Fruit fly (Drosophila melanogaster) whole organism, embryonic: Measurements from ENCODE around the gene Ets97D.
A peak's percentile ranks its signal among the peaks of the same experiment; 100 is the strongest.

Source experiments
- ATbp ChIP-seq: fragments of 200-800 bp; sonication (Bioruptor generic); optimal IDR thresholded peaks from 2 replicates; lab custom pipeline; 2017; ENCODE audit warnings: missing biosample characterization, mild to moderate bottlenecking, missing genetic modification characterization, missing genetic modification reagents
- Antp ChIP-seq: fragments of 200-800 bp; sonication (Bioruptor generic); optimal IDR thresholded peaks from 3 replicates; lab custom pipeline; 2016; ENCODE audit warnings: missing biosample characterization, missing genetic modification characterization
- Bgb ChIP-seq: fragments of 200-800 bp; sonication (Bioruptor generic); IDR thresholded peaks from 2 replicates; pipeline ENCODE4 v1.3.6; 2022; ENCODE audit warnings: missing biosample characterization, missing genetic modification characterization; ENCODE audit not compliant: partially characterized antibody
- CG10462 ChIP-seq: fragments of 200-800 bp; sonication (Bioruptor generic); optimal IDR thresholded peaks from 2 replicates; lab custom pipeline; 2016; ENCODE audit warnings: missing biosample characterization, missing genetic modification characterization
- CG10654 ChIP-seq: fragments of 200-800 bp; sonication (Bioruptor generic); optimal IDR thresholded peaks from 2 replicates; lab custom pipeline; 2016; ENCODE audit warnings: missing biosample characterization, missing genetic modification characterization
- CG12071 ChIP-seq: fragments of 200-800 bp; sonication (Bioruptor generic); optimal IDR thresholded peaks from 3 replicates; lab custom pipeline; 2018; ENCODE audit warnings: missing biosample characterization, mild to moderate bottlenecking, missing genetic modification characterization
- CG13296 ChIP-seq: fragments of 200-800 bp; sonication (Bioruptor generic); optimal IDR thresholded peaks from 3 replicates; lab custom pipeline; 2018; ENCODE audit warnings: missing biosample characterization, mild to moderate bottlenecking, missing genetic modification characterization
- CG14710 ChIP-seq: fragments of 200-800 bp; sonication (Bioruptor generic); optimal IDR thresholded peaks from 3 replicates; lab custom pipeline; 2019; ENCODE audit warnings: missing biosample characterization, mild to moderate bottlenecking, missing genetic modification characterization, moderate library complexity
- CG1602 ChIP-seq: fragments of 200-800 bp; sonication (Bioruptor generic); optimal IDR thresholded peaks from 3 replicates; lab custom pipeline; 2016; ENCODE audit warnings: missing biosample characterization, missing genetic modification characterization
- CG2129 ChIP-seq: fragments of 200-800 bp; sonication (Bioruptor generic); IDR thresholded peaks from 2 replicates; pipeline ENCODE4 v1.3.6; 2022; ENCODE audit warnings: missing biosample characterization, missing genetic modification characterization; ENCODE audit not compliant: partially characterized antibody
- CG3407 ChIP-seq: fragments of 200-800 bp; sonication (Bioruptor generic); optimal IDR thresholded peaks from 2 replicates; lab custom pipeline; 2018; ENCODE audit warnings: missing biosample characterization, mild to moderate bottlenecking, missing genetic modification characterization
- CG6254 ChIP-seq: fragments of 200-800 bp; sonication (Bioruptor generic); optimal IDR thresholded peaks from 3 replicates; lab custom pipeline; 2017; ENCODE audit warnings: mild to moderate bottlenecking, missing biosample characterization, missing genetic modification reagents, missing genetic modification characterization
- CG8089 ChIP-seq: fragments of 200-800 bp; sonication (Bioruptor generic); optimal IDR thresholded peaks from 3 replicates; lab custom pipeline; 2016; ENCODE audit warnings: missing biosample characterization, missing genetic modification characterization
- CG8924 ChIP-seq: fragments of 200-800 bp; optimal IDR thresholded peaks from 3 replicates; lab custom pipeline; 2019; ENCODE audit warnings: missing biosample characterization, mild to moderate bottlenecking, missing genetic modification characterization, moderate library complexity
- CG9932 ChIP-seq: fragments of 200-800 bp; sonication (Bioruptor generic); IDR thresholded peaks from 2 replicates; pipeline ENCODE4 v1.3.6; 2022; ENCODE audit warnings: missing biosample characterization, missing genetic modification characterization
- CHES-1-like ChIP-seq: fragments of 200-800 bp; sonication (Bioruptor generic); optimal IDR thresholded peaks from 2 replicates; lab custom pipeline; 2016; ENCODE audit warnings: missing biosample characterization, missing genetic modification characterization
- D19A ChIP-seq: fragments of 200-800 bp; optimal IDR thresholded peaks from 3 replicates; lab custom pipeline; 2019; ENCODE audit warnings: missing biosample characterization, mild to moderate bottlenecking, missing genetic modification characterization, moderate library complexity
- Ets97D ChIP-seq: fragments of 200-800 bp; sonication (Bioruptor generic); optimal IDR thresholded peaks from 3 replicates; lab custom pipeline; 2016; ENCODE audit warnings: missing biosample characterization, missing genetic modification characterization
- Fer1 ChIP-seq: fragments of 200-800 bp; sonication (Bioruptor generic); optimal IDR thresholded peaks from 2 replicates; lab custom pipeline; 2017; ENCODE audit warnings: missing biosample characterization, mild to moderate bottlenecking, missing genetic modification characterization
- GATAe ChIP-seq: fragments of 200-800 bp; sonication (Bioruptor generic); conservative IDR thresholded peaks from 2 replicates; pipeline ENCODE4 v1.3.6; 2022; ENCODE audit warnings: missing biosample characterization, missing genetic modification characterization
- MTF-1 ChIP-seq: fragments of 200-800 bp; sonication (Bioruptor generic); optimal IDR thresholded peaks from 2 replicates; lab custom pipeline; 2018; ENCODE audit warnings: missing biosample characterization, mild to moderate bottlenecking, missing genetic modification characterization, borderline replicate concordance
- Nf-YA ChIP-seq: fragments of 200-800 bp; sonication (Bioruptor generic); IDR thresholded peaks from 2 replicates; pipeline ENCODE4 v1.3.6; 2022; ENCODE audit warnings: missing biosample characterization, missing genetic modification characterization
- Nf-YB ChIP-seq: fragments of 200-800 bp; sonication (Bioruptor generic); optimal IDR thresholded peaks from 3 replicates; lab custom pipeline; 2019; ENCODE audit warnings: missing biosample characterization, mild to moderate bottlenecking, missing genetic modification characterization, moderate library complexity
- NfI ChIP-seq: fragments of 200-800 bp; sonication (Bioruptor generic); optimal IDR thresholded peaks from 3 replicates; lab custom pipeline; 2018; ENCODE audit warnings: missing biosample characterization, mild to moderate bottlenecking, missing genetic modification characterization, moderate library complexity
- Sry-β ChIP-seq: fragments of 200-800 bp; sonication (Bioruptor generic); optimal IDR thresholded peaks from 2 replicates; lab custom pipeline; 2018; ENCODE audit warnings: missing biosample characterization, mild to moderate bottlenecking, missing genetic modification characterization, moderate library complexity
- Sry-δ ChIP-seq: fragments of 200-800 bp; sonication (Bioruptor generic); optimal IDR thresholded peaks from 2 replicates; lab custom pipeline; 2016; ENCODE audit warnings: missing biosample characterization, missing genetic modification characterization
- Stat92E ChIP-seq, 3 experiments: fragments of >200 bp in 2 of 3; fragments of 200-800 bp in 1 of 3; sonication (Bioruptor generic) in 1 of 3; optimal IDR thresholded peaks; 2 replicates each; lab custom pipeline; 2017 to 2019; ENCODE audit warnings: missing biosample characterization in 3 of 3, missing genetic modification characterization in 3 of 3, mild to moderate bottlenecking in 1 of 3, moderate library complexity in 1 of 3
- Tbp ChIP-seq: fragments of >200 bp; optimal IDR thresholded peaks from 2 replicates; lab custom pipeline; 2018; ENCODE audit warnings: missing biosample characterization, missing genetic modification characterization
- Xrp1 ChIP-seq: fragments of 200-800 bp; sonication (Bioruptor generic); IDR thresholded peaks from 2 replicates; pipeline ENCODE4 v1.3.6; 2022; ENCODE audit warnings: missing biosample characterization, missing genetic modification characterization
- aop ChIP-seq: fragments of 200-800 bp; sonication (Bioruptor generic); IDR thresholded peaks from 2 replicates; pipeline ENCODE4 v1.3.6; 2022; ENCODE audit warnings: missing biosample characterization, missing genetic modification characterization
- chif ChIP-seq, 2 experiments: fragments of 200-800 bp; sonication (Bioruptor generic); optimal IDR thresholded peaks; 3 replicates each; lab custom pipeline; 2016; ENCODE audit warnings: missing biosample characterization in 2 of 2, missing genetic modification characterization in 2 of 2
- corto ChIP-seq: fragments of 200-800 bp; sonication (Bioruptor generic); optimal IDR thresholded peaks from 2 replicates; lab custom pipeline; 2016; ENCODE audit warnings: missing biosample characterization, mild to moderate bottlenecking, missing genetic modification characterization, moderate library complexity
- croc ChIP-seq: fragments of 200-800 bp; sonication (Bioruptor generic); conservative IDR thresholded peaks from 3 replicates; pipeline ENCODE4 v1.3.6; 2022; ENCODE audit warnings: missing biosample characterization, missing genetic modification characterization
- dan ChIP-seq: fragments of 200-800 bp; sonication (Bioruptor generic); IDR thresholded peaks from 2 replicates; pipeline ENCODE4 v1.3.6; 2022; ENCODE audit warnings: missing biosample characterization, missing genetic modification characterization
- esg ChIP-seq: fragments of 200-800 bp; sonication (Bioruptor generic); conservative IDR thresholded peaks from 2 replicates; pipeline ENCODE4 v1.3.6; 2022; ENCODE audit warnings: missing biosample characterization, missing genetic modification characterization
- fd96Cb ChIP-seq: fragments of 200-800 bp; sonication (Bioruptor generic); optimal IDR thresholded peaks from 2 replicates; lab custom pipeline; 2018; ENCODE audit warnings: missing biosample characterization, mild to moderate bottlenecking, missing genetic modification characterization, moderate library complexity
- hb ChIP-seq: fragments of 200-800 bp; sonication (Bioruptor generic); IDR thresholded peaks from 3 replicates; pipeline ENCODE4 v1.3.6; 2022; ENCODE audit warnings: missing biosample characterization, missing genetic modification characterization; ENCODE audit not compliant: partially characterized antibody
- klu ChIP-seq: fragments of 200-800 bp; sonication (Bioruptor generic); IDR thresholded peaks from 2 replicates; pipeline ENCODE4 v1.3.6; 2022; ENCODE audit warnings: missing biosample characterization, missing genetic modification characterization
- nerfin-2 ChIP-seq: fragments of 200-800 bp; sonication (Bioruptor generic); IDR thresholded peaks from 2 replicates; pipeline ENCODE4 v1.3.6; 2022; ENCODE audit warnings: missing biosample characterization, missing genetic modification characterization; ENCODE audit not compliant: partially characterized antibody
- pita ChIP-seq: fragments of 200-800 bp; sonication (Bioruptor generic); optimal IDR thresholded peaks from 2 replicates; lab custom pipeline; 2017; ENCODE audit warnings: missing biosample characterization, mild to moderate bottlenecking, missing genetic modification characterization
- sc ChIP-seq, 3 experiments: fragments of >200 bp in 2 of 3; fragments of 200-800 bp in 1 of 3; sonication (Bioruptor generic) in 1 of 3; optimal IDR thresholded peaks; 2 replicates in 2 of 3; 3 replicates in 1 of 3; lab custom pipeline; 2017; ENCODE audit warnings: mild to moderate bottlenecking in 1 of 3, missing biosample characterization in 1 of 3, missing genetic modification characterization in 1 of 3, missing genetic modification reagents in 1 of 3
- shn ChIP-seq: fragments of 200-800 bp; sonication (Bioruptor generic); optimal IDR thresholded peaks from 3 replicates; lab custom pipeline; 2016; ENCODE audit warnings: missing biosample characterization, missing genetic modification characterization
- slou ChIP-seq: fragments of 200-800 bp; sonication (Bioruptor generic); optimal IDR thresholded peaks from 3 replicates; lab custom pipeline; 2016; ENCODE audit warnings: missing biosample characterization, missing genetic modification characterization
- so ChIP-seq: fragments of 200-800 bp; sonication (Bioruptor generic); IDR thresholded peaks from 3 replicates; pipeline ENCODE4 v1.3.6; 2022; ENCODE audit warnings: missing biosample characterization, missing genetic modification characterization
- sr ChIP-seq: fragments of 200-800 bp; sonication (Bioruptor generic); IDR thresholded peaks from 3 replicates; pipeline ENCODE4 v1.3.6; 2022; ENCODE audit warnings: missing biosample characterization, missing genetic modification characterization
- ssp ChIP-seq: fragments of 200-800 bp; sonication (Bioruptor generic); IDR thresholded peaks from 2 replicates; pipeline ENCODE4 v1.3.6; 2022; ENCODE audit warnings: missing biosample characterization, missing genetic modification characterization
- stc ChIP-seq: fragments of 200-800 bp; sonication (Bioruptor generic); IDR thresholded peaks from 2 replicates; pipeline ENCODE4 v1.3.6; 2022; ENCODE audit warnings: missing biosample characterization, missing genetic modification characterization
- tgo ChIP-seq: fragments of 200-800 bp; sonication (Bioruptor generic); IDR thresholded peaks from 3 replicates; pipeline ENCODE4 v1.3.6; 2022; ENCODE audit warnings: missing biosample characterization, missing genetic modification characterization
- zfh2 ChIP-seq: fragments of 200-800 bp; sonication (Bioruptor generic); optimal IDR thresholded peaks from 2 replicates; lab custom pipeline; 2016; ENCODE audit warnings: missing biosample characterization, missing genetic modification characterization

The Ets97D gene

dm6 chr3R:26875544-26876027 lies 37.1 kb downstream of the Ets97D start, which contains the start of gene Rb97D (continued):
- TF ChIP-seq CG10462 (GFP tag; lab: Kevin White, UChicago) (no peak), GATAe (GFP tag; lab: Robert Waterston, UW) (no peak), ATbp (GFP tag; lab: Kevin White, UChicago) (no peak), chif (GFP tag; optimal IDR thresholded peaks at IDR 0.05; lab: Kevin White, UChicago) (peak; percentile 58 to 63), Nf-YB (GFP tag; lab: Kevin White, UChicago) (peak; percentile 50), Nf-YA (GFP tag; lab: Robert Waterston, UW) (no peak), Antp (GFP tag; lab: Kevin White, UChicago) (peak; percentile 73), Fer1 (peak; percentile 52), dan (GFP tag; lab: Robert Waterston, UW) (no peak), CG3407 (peak; percentile 10), slou (GFP tag; lab: Kevin White, UChicago) (no peak), klu (GFP tag; lab: Robert Waterston, UW) (peak; percentile 48; the same call in 1 of the 2 replicates), croc (GFP tag; lab: Robert Waterston, UW) (peak; percentile 28; the same call in 1 of the 3 replicates), nerfin-2 (peak; percentile 57), Xrp1 (GFP tag; lab: Robert Waterston, UW) (peak; percentile 78), so (GFP tag; lab: Robert Waterston, UW) (no peak), CG2129 (GFP tag; lab: Robert Waterston, UW) (peak; percentile 91), CG14710 (tag; lab: Kevin White, UChicago) (peak; percentile 67), tgo (GFP tag; lab: Robert Waterston, UW) (peak; percentile 62), corto (no peak), Sry-β (GFP tag; lab: Kevin White, UChicago) (peak; percentile 7), Tbp (GFP tag; lab: Kevin White, UChicago) (no peak), Sry-δ (GFP tag; lab: Kevin White, UChicago) (peak; percentile 72), CG9932 (GFP tag; lab: Robert Waterston, UW) (peak; percentile 84), CG8089 (GFP tag; lab: Kevin White, UChicago) (peak; percentile 62), CG10654 (GFP tag; lab: Kevin White, UChicago) (peak; percentile 61), NfI (GFP tag; lab: Kevin White, UChicago) (peak; percentile 38), sc (optimal IDR thresholded peaks at IDR 0.05; lab: Kevin White, UChicago) (no peak), sc (GFP tag; optimal IDR thresholded peaks at IDR 0.05; lab: Kevin White, UChicago) (peak; percentile 21), aop (no peak), CG1602 (GFP tag; lab: Kevin White, UChicago) (peak; percentile 63), Bgb (peak; percentile 83), sr (GFP tag; lab: Robert Waterston, UW) (peak; percentile 6; the same call in 2 of the 3 replicates), zfh2 (GFP tag; lab: Kevin White, UChicago) (peak; percentile 69), CG13296 (GFP tag; lab: Kevin White, UChicago) (peak; percentile 73), shn (GFP tag; lab: Kevin White, UChicago) (peak; percentile 62), CG12071 (GFP tag; lab: Kevin White, UChicago) (peak; percentile 35), D19A (peak; percentile 47), hb (GFP tag; lab: Robert Waterston, UW) (peak; percentile 77), fd96Cb (tag; lab: Kevin White, UChicago) (peak; percentile 37), MTF-1 (no peak), esg (GFP tag; lab: Robert Waterston, UW) (no peak; the same call in 1 of the 2 replicates), ssp (GFP tag; lab: Robert Waterston, UW) (peak; percentile 70; the same call in 1 of the 2 replicates), Stat92E (GFP tag; optimal IDR thresholded peaks at IDR 0.05; lab: Kevin White, UChicago) (no peak), pita (GFP tag; lab: Kevin White, UChicago) (no peak), CG8924 (tag; lab: Kevin White, UChicago) (peak; percentile 59), CHES-1-like (peak; percentile 65), CG6254 (GFP tag; lab: Kevin White, UChicago) (no peak), Ets97D (peak; percentile 91), stc (GFP tag; lab: Robert Waterston, UW) (0 out of 2 replicates have a peak, but pooled peaks have one; percentile 46)
